Fruit fly (Drosophila melanogaster) whole organism, embryonic: ENCODE measurements around the gene Bcat.

ENCODE experiments used
- CG11093 ChIP-seq: fragments of 200-800 bp; sonication (Bioruptor generic); IDR thresholded peaks from 3 replicates; pipeline ENCODE4 v1.3.6; 2022; ENCODE audit warnings: missing biosample characterization, missing genetic modification characterization
- CG11456 ChIP-seq: fragments of 200-800 bp; sonication (Bioruptor generic); IDR thresholded peaks from 3 replicates; pipeline ENCODE4 v1.3.6; 2022; ENCODE audit warnings: missing biosample characterization, missing genetic modification characterization
- CG12659 ChIP-seq: fragments of 200-800 bp; sonication (Bioruptor generic); optimal IDR thresholded peaks from 3 replicates; lab custom pipeline; 2017; ENCODE audit warnings: mild to moderate bottlenecking, missing biosample characterization, missing genetic modification reagents, missing genetic modification characterization
- CG14860 ChIP-seq: fragments of 200-800 bp; sonication (Bioruptor generic); IDR thresholded peaks from 3 replicates; pipeline ENCODE4 v1.3.6; 2022; ENCODE audit warnings: missing biosample characterization, missing genetic modification characterization; ENCODE audit not compliant: partially characterized antibody
- CG16815 ChIP-seq: fragments of 200-800 bp; sonication (Bioruptor generic); optimal IDR thresholded peaks from 3 replicates; lab custom pipeline; 2017; ENCODE audit warnings: missing biosample characterization, mild to moderate bottlenecking, missing genetic modification characterization
- CG17612 ChIP-seq: fragments of 200-800 bp; sonication (Bioruptor generic); IDR thresholded peaks from 2 replicates; pipeline ENCODE4 v1.3.6; 2022; ENCODE audit warnings: missing biosample characterization, missing genetic modification characterization
- CG2199 ChIP-seq: fragments of 200-800 bp; sonication (Bioruptor generic); IDR thresholded peaks from 3 replicates; pipeline ENCODE4 v1.3.6; 2022; ENCODE audit warnings: missing biosample characterization, missing genetic modification characterization
- CG3163 ChIP-seq: fragments of 200-800 bp; sonication (Bioruptor generic); optimal IDR thresholded peaks from 3 replicates; lab custom pipeline; 2016; ENCODE audit warnings: missing biosample characterization, missing genetic modification characterization
- CG33557 ChIP-seq: fragments of 200-800 bp; sonication (Bioruptor generic); optimal IDR thresholded peaks from 2 replicates; lab custom pipeline; 2019; ENCODE audit warnings: missing biosample characterization, mild to moderate bottlenecking, missing genetic modification characterization, moderate library complexity
- CG3407 ChIP-seq: fragments of 200-800 bp; sonication (Bioruptor generic); optimal IDR thresholded peaks from 2 replicates; lab custom pipeline; 2018; ENCODE audit warnings: missing biosample characterization, mild to moderate bottlenecking, missing genetic modification characterization
- CG5245 ChIP-seq: fragments of 200-800 bp; sonication (Bioruptor generic); optimal IDR thresholded peaks from 3 replicates; lab custom pipeline; 2016; ENCODE audit warnings: missing biosample characterization, missing genetic modification characterization
- CG6765 ChIP-seq: fragments of 200-800 bp; sonication (Bioruptor generic); optimal IDR thresholded peaks from 3 replicates; lab custom pipeline; 2017; ENCODE audit warnings: missing biosample characterization, mild to moderate bottlenecking, missing genetic modification characterization
- CG7271 ChIP-seq: fragments of 200-800 bp; sonication (Bioruptor generic); optimal IDR thresholded peaks from 2 replicates; lab custom pipeline; 2018; ENCODE audit warnings: missing biosample characterization, mild to moderate bottlenecking, missing genetic modification characterization, moderate library complexity
- CG7987 ChIP-seq: fragments of 200-800 bp; sonication (Bioruptor generic); optimal IDR thresholded peaks from 2 replicates; lab custom pipeline; 2018; ENCODE audit warnings: missing biosample characterization, mild to moderate bottlenecking, missing genetic modification characterization, moderate library complexity
- CG8281 ChIP-seq: fragments of 200-800 bp; sonication (Bioruptor generic); optimal IDR thresholded peaks from 2 replicates; lab custom pipeline; 2018; ENCODE audit warnings: missing biosample characterization, mild to moderate bottlenecking, missing genetic modification characterization, moderate library complexity
- CG9609 ChIP-seq: fragments of 200-800 bp; sonication (Bioruptor generic); optimal IDR thresholded peaks from 3 replicates; lab custom pipeline; 2016; ENCODE audit warnings: missing biosample characterization, missing genetic modification characterization
- D ChIP-seq, 2 experiments: fragments of 200-800 bp in 1 of 2; fragments of >200 bp in 1 of 2; sonication (Bioruptor generic) in 1 of 2; optimal IDR thresholded peaks; 2 replicates in 1 of 2; 3 replicates in 1 of 2; lab custom pipeline; 2017; ENCODE audit warnings: mild to moderate bottlenecking in 1 of 2, missing biosample characterization in 1 of 2, missing genetic modification characterization in 1 of 2, missing genetic modification reagents in 1 of 2
- Dp ChIP-seq: fragments of 200-800 bp; sonication (Bioruptor generic); optimal IDR thresholded peaks from 2 replicates; lab custom pipeline; 2018; ENCODE audit warnings: missing biosample characterization, mild to moderate bottlenecking, missing genetic modification characterization, moderate library complexity
- Hr51 ChIP-seq, 2 experiments: fragments of 200-800 bp; sonication (Bioruptor generic); optimal IDR thresholded peaks; 2 replicates in 1 of 2; 3 replicates in 1 of 2; lab custom pipeline; 2016 to 2018; ENCODE audit warnings: missing biosample characterization in 2 of 2, missing genetic modification characterization in 2 of 2, mild to moderate bottlenecking in 1 of 2, moderate library complexity in 1 of 2
- Max ChIP-seq: fragments of 200-800 bp; sonication (Bioruptor generic); optimal IDR thresholded peaks from 2 replicates; lab custom pipeline; 2016; ENCODE audit warnings: missing biosample characterization, mild to moderate bottlenecking, missing genetic modification characterization
- Oli ChIP-seq: fragments of 200-800 bp; sonication (Bioruptor generic); optimal IDR thresholded peaks from 2 replicates; lab custom pipeline; 2018; ENCODE audit warnings: missing biosample characterization, mild to moderate bottlenecking, missing genetic modification characterization, moderate library complexity
- Rfx ChIP-seq: fragments of 200-800 bp; sonication (Bioruptor generic); IDR thresholded peaks from 2 replicates; pipeline ENCODE4 v1.3.6; 2022; ENCODE audit warnings: missing biosample characterization, missing genetic modification characterization
- Six4 ChIP-seq: fragments of 200-800 bp; sonication (Bioruptor generic); optimal IDR thresholded peaks from 2 replicates; lab custom pipeline; 2016; ENCODE audit warnings: missing biosample characterization, missing genetic modification characterization
- Sry-δ ChIP-seq: fragments of 200-800 bp; sonication (Bioruptor generic); optimal IDR thresholded peaks from 2 replicates; lab custom pipeline; 2016; ENCODE audit warnings: missing biosample characterization, missing genetic modification characterization
- Xrp1 ChIP-seq: fragments of 200-800 bp; sonication (Bioruptor generic); IDR thresholded peaks from 2 replicates; pipeline ENCODE4 v1.3.6; 2022; ENCODE audit warnings: missing biosample characterization, missing genetic modification characterization
- bcd ChIP-seq: fragments of 200-800 bp; sonication (Bioruptor generic); optimal IDR thresholded peaks from 2 replicates; lab custom pipeline; 2017; ENCODE audit warnings: missing biosample characterization, mild to moderate bottlenecking, missing genetic modification characterization
- br ChIP-seq: fragments of >200 bp; optimal IDR thresholded peaks from 2 replicates; lab custom pipeline; 2017
- cg ChIP-seq: fragments of 200-800 bp; sonication (Bioruptor generic); optimal IDR thresholded peaks from 3 replicates; lab custom pipeline; 2019; ENCODE audit warnings: missing biosample characterization, mild to moderate bottlenecking, missing genetic modification characterization, moderate library complexity
- chif ChIP-seq, 2 experiments: fragments of 200-800 bp; sonication (Bioruptor generic); optimal IDR thresholded peaks; 3 replicates each; lab custom pipeline; 2016; ENCODE audit warnings: missing biosample characterization in 2 of 2, missing genetic modification characterization in 2 of 2
- corto ChIP-seq: fragments of 200-800 bp; sonication (Bioruptor generic); optimal IDR thresholded peaks from 2 replicates; lab custom pipeline; 2016; ENCODE audit warnings: missing biosample characterization, mild to moderate bottlenecking, missing genetic modification characterization, moderate library complexity
- fd102C ChIP-seq: fragments of 200-800 bp; sonication (Bioruptor generic); optimal IDR thresholded peaks from 2 replicates; lab custom pipeline; 2018; ENCODE audit warnings: missing biosample characterization, mild to moderate bottlenecking, missing genetic modification characterization, moderate library complexity
- fd96Cb ChIP-seq: fragments of 200-800 bp; sonication (Bioruptor generic); optimal IDR thresholded peaks from 2 replicates; lab custom pipeline; 2018; ENCODE audit warnings: missing biosample characterization, mild to moderate bottlenecking, missing genetic modification characterization, moderate library complexity
- gt ChIP-seq: fragments of 200-800 bp; sonication (Bioruptor generic); IDR thresholded peaks from 2 replicates; pipeline ENCODE4 v1.3.6; 2022; ENCODE audit warnings: missing biosample characterization, missing genetic modification characterization
- hkb ChIP-seq, 2 experiments: fragments of 200-800 bp in 1 of 2; fragments of >200 bp in 1 of 2; sonication (Bioruptor generic) in 1 of 2; IDR thresholded peaks in 1 of 2; optimal IDR thresholded peaks in 1 of 2; 2 replicates each; pipeline versions ENCODE4 v1.3.6 to Lab custom; 2017 to 2022; ENCODE audit warnings: missing biosample characterization in 1 of 2, missing genetic modification characterization in 1 of 2
- jing ChIP-seq: fragments of 200-800 bp; sonication (Bioruptor generic); optimal IDR thresholded peaks from 2 replicates; lab custom pipeline; 2018; ENCODE audit warnings: missing biosample characterization, mild to moderate bottlenecking, missing genetic modification characterization
- lilli ChIP-seq: fragments of 200-800 bp; sonication (Bioruptor generic); optimal IDR thresholded peaks from 3 replicates; lab custom pipeline; 2016; ENCODE audit warnings: missing biosample characterization, missing genetic modification characterization
- nau ChIP-seq: fragments of 200-800 bp; sonication (Bioruptor generic); optimal IDR thresholded peaks from 3 replicates; lab custom pipeline; 2017; ENCODE audit warnings: missing biosample characterization, mild to moderate bottlenecking, missing genetic modification characterization, missing genetic modification reagents
- pan ChIP-seq, 4 experiments: fragments of >200 bp in 3 of 4; fragments of 200-800 bp in 1 of 4; sonication (Bioruptor generic) in 1 of 4; optimal IDR thresholded peaks in 3 of 4; IDR thresholded peaks in 1 of 4; 2 replicates each; pipeline versions ENCODE4 v1.3.6 to Lab custom; 2017 to 2022; ENCODE audit warnings: missing biosample characterization in 2 of 4, missing genetic modification characterization in 2 of 4, mixed read lengths in 1 of 4
- pfk ChIP-seq: fragments of 200-800 bp; sonication (Bioruptor generic); optimal IDR thresholded peaks from 2 replicates; lab custom pipeline; 2018; ENCODE audit warnings: missing biosample characterization, mild to moderate bottlenecking, missing genetic modification characterization, moderate library complexity
- prd ChIP-seq, 3 experiments: fragments of >200 bp in 2 of 3; fragments of 200-800 bp in 1 of 3; sonication (Bioruptor generic) in 1 of 3; optimal IDR thresholded peaks in 2 of 3; IDR thresholded peaks in 1 of 3; 2 replicates in 2 of 3; 3 replicates in 1 of 3; pipeline versions ENCODE4 v1.3.6 to Lab custom; 2017 to 2022; ENCODE audit warnings: missing biosample characterization in 1 of 3, missing genetic modification characterization in 1 of 3
- psq ChIP-seq: fragments of 200-800 bp; sonication (Bioruptor generic); optimal IDR thresholded peaks from 2 replicates; lab custom pipeline; 2017; ENCODE audit warnings: missing biosample characterization, missing genetic modification characterization
- ranshi ChIP-seq: fragments of 200-800 bp; sonication (Bioruptor generic); IDR thresholded peaks from 2 replicates; pipeline ENCODE4 v1.3.6; 2022; ENCODE audit warnings: missing biosample characterization, missing genetic modification characterization
- sens ChIP-seq: fragments of 200-800 bp; sonication (Bioruptor generic); peaks from one replicate; lab custom pipeline; 2016; ENCODE audit warnings: missing biosample characterization, missing genetic modification characterization
- tgo ChIP-seq: fragments of 200-800 bp; sonication (Bioruptor generic); IDR thresholded peaks from 3 replicates; pipeline ENCODE4 v1.3.6; 2022; ENCODE audit warnings: missing biosample characterization, missing genetic modification characterization
- tio ChIP-seq: fragments of 200-800 bp; sonication (Bioruptor generic); optimal IDR thresholded peaks from 2 replicates; lab custom pipeline; 2017; ENCODE audit warnings: missing biosample characterization, missing genetic modification characterization, inconsistent platforms
- tup ChIP-seq: fragments of 200-800 bp; sonication (Bioruptor generic); optimal IDR thresholded peaks from 2 replicates; lab custom pipeline; 2016; ENCODE audit warnings: missing biosample characterization, mild to moderate bottlenecking, missing genetic modification characterization, moderate library complexity
- zen ChIP-seq: fragments of 200-800 bp; sonication (Bioruptor generic); optimal IDR thresholded peaks from 3 replicates; lab custom pipeline; 2018; ENCODE audit warnings: missing biosample characterization, mild to moderate bottlenecking, missing genetic modification characterization, moderate library complexity

Bcat gene

DNA sequence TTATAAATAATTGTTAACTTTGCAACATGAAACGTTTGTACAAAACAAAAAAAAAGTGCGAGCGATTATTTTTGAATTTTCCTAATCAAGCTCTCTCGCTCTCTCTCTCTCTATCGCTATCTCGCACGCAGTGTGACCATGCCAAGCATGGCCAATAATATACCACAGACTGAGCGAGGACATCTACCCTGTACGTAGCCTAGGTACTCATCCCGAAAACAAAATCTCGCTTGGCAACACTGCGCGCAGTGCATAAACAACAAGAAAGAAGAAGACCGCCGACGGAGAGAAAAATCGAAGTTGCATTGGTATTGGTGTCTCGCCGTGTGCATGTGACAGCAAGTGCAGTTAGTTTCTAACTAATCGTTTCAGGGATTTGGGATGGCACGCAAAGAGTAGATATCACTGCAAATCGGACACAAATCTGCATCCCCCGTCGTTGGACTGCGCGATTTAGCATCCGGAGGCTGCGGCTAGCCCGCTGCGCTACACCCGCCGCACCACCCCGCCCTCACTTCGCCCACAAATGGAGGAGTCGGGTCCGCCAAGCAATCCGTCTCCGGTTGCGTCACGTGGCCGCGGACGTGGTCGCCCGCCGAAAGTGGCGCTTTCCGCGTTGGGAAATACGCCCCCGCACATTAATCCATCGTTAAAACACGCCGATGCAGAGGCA lies 16.4 kb downstream of the Bcat start, which contains the start of the genes CG1998 and Set2 (continued):
- TF ChIP-seq CG14860 (GFP tag; lab: Robert Waterston, UW) (no peak; the same call in 2 of the 3 replicates), CG3163 (GFP tag; lab: Kevin White, UChicago) (no peak), Oli (tag; lab: Kevin White, UChicago) (no peak), fd102C (no peak), CG5245 (no peak), CG12659 (GFP tag; lab: Kevin White, UChicago) (peak; percentile 80), prd (optimal IDR thresholded peaks at IDR 0.05; lab: Kevin White, UChicago) (no peak), prd (GFP tag; IDR thresholded peaks at IDR 0.05; lab: Robert Waterston, UW) (no peak), CG16815 (no peak), pfk (peak; percentile 34), nau (GFP tag; lab: Kevin White, UChicago) (no peak), tgo (GFP tag; lab: Robert Waterston, UW) (no peak), CG17612 (GFP tag; lab: Robert Waterston, UW) (no peak), hkb (optimal IDR thresholded peaks at IDR 0.05; lab: Kevin White, UChicago) (no peak), hkb (GFP tag; IDR thresholded peaks at IDR 0.05; lab: Robert Waterston, UW) (no peak), corto (no peak), fd96Cb (tag; lab: Kevin White, UChicago) (no peak), Hr51 (GFP tag; optimal IDR thresholded peaks at IDR 0.05; lab: Kevin White, UChicago) (no peak), cg (GFP tag; lab: Kevin White, UChicago) (peak; percentile 84), Rfx (GFP tag; lab: Robert Waterston, UW) (peak; percentile 70), CG7271 (no peak), Max (GFP tag; lab: Kevin White, UChicago) (no peak), tio (GFP tag; lab: Kevin White, UChicago) (no peak), CG9609 (GFP tag; lab: Kevin White, UChicago) (peak; percentile 38), CG11093 (GFP tag; lab: Robert Waterston, UW) (no peak), psq (GFP tag; lab: Kevin White, UChicago) (no peak), CG6765 (GFP tag; lab: Kevin White, UChicago) (no peak), CG3407 (GFP tag; lab: Kevin White, UChicago) (no peak), CG8281 (tag; lab: Kevin White, UChicago) (no peak), Xrp1 (GFP tag; lab: Robert Waterston, UW) (no peak), Sry-δ (GFP tag; lab: Kevin White, UChicago) (peak; percentile 72), Six4 (GFP tag; lab: Kevin White, UChicago) (no peak), tup (GFP tag; lab: Kevin White, UChicago) (no peak), pan (optimal IDR thresholded peaks at IDR 0.05; lab: Kevin White, UChicago) (no peak), pan (GFP tag; optimal IDR thresholded peaks at IDR 0.05 in 1 of 2, IDR thresholded peaks at IDR 0.05 in 1 of 2) (peak in 1 of 2 experiments; percentile 34), lilli (no peak), CG11456 (0 out of 3 replicates have a peak, but pooled peaks have one; percentile 59), bcd (GFP tag; lab: Kevin White, UChicago) (no peak), sens (GFP tag; lab: Kevin White, UChicago) (no peak), ranshi (GFP tag; lab: Robert Waterston, UW) (no peak), Dp (peak; percentile 80), jing (GFP tag; lab: Kevin White, UChicago) (no peak), D (optimal IDR thresholded peaks at IDR 0.05; lab: Kevin White, UChicago) (no peak), D (GFP tag; optimal IDR thresholded peaks at IDR 0.05; lab: Kevin White, UChicago) (no peak), CG7987 (GFP tag; lab: Kevin White, UChicago) (peak; percentile 62), gt (no peak), chif (GFP tag; optimal IDR thresholded peaks at IDR 0.05; lab: Kevin White, UChicago) (no peak), CG2199 (GFP tag; lab: Robert Waterston, UW) (peak; percentile 44; the same call in 1 of the 3 replicates), br (lab: Kevin White, UChicago) (no peak), CG33557 (GFP tag; lab: Kevin White, UChicago) (no peak), zen (peak; percentile 17)
